Worm (Caenorhabditis elegans): ENCODE results near the gene Y25C1A.7.

- TF ChIP-seq blmp-1 (tag; optimal IDR thresholded peaks at IDR 0.05; ENCODE audit: insufficient read depth) (no peak), nhr-77 (tag; optimal IDR thresholded peaks at IDR 0.05) (no peak), lin-39 (tag; optimal IDR thresholded peaks at IDR 0.05) (no peak), lsy-2 (tag; optimal IDR thresholded peaks at IDR 0.05) (no peak), ama-1 (optimal IDR thresholded peaks at IDR 0.05) (no peak), ceh-82 (tag; optimal IDR thresholded peaks at IDR 0.05) (no peak), ceh-16 (tag; optimal IDR thresholded peaks at IDR 0.05) (no peak), nhr-12 (tag; optimal IDR thresholded peaks at IDR 0.05) (no peak), fos-1 (tag; optimal IDR thresholded peaks at IDR 0.05) (no peak), ZK546.5 (tag; optimal IDR thresholded peaks at IDR 0.05) (no peak), ztf-11 (tag; optimal IDR thresholded peaks at IDR 0.05) (no peak), nhr-237 (tag; optimal IDR thresholded peaks at IDR 0.05) (no peak), unc-39 (tag; optimal IDR thresholded peaks at IDR 0.05) (no peak)
These were observed 31.2 kb upstream of the Y25C1A.7 start, which contains the start of gene clec-121 for ce11 chrII:3102018-3102417.
